Fruit fly (Drosophila melanogaster) whole organism, embryonic: Measurements from ENCODE around the gene Spps.

Experiments used
- Atf6 ChIP-seq: fragments of 200-800 bp; sonication (Bioruptor generic); IDR thresholded peaks from 2 replicates; pipeline ENCODE4 v1.3.6; 2022; ENCODE audit warnings: missing biosample characterization, missing genetic modification characterization
- Bgb ChIP-seq: fragments of 200-800 bp; sonication (Bioruptor generic); IDR thresholded peaks from 2 replicates; pipeline ENCODE4 v1.3.6; 2022; ENCODE audit warnings: missing biosample characterization, missing genetic modification characterization; ENCODE audit not compliant: partially characterized antibody
- Meics ChIP-seq: fragments of 200-800 bp; sonication (Bioruptor generic); optimal IDR thresholded peaks from 2 replicates; lab custom pipeline; 2017; ENCODE audit warnings: missing biosample characterization, mild to moderate bottlenecking, missing genetic modification characterization
- mam ChIP-seq: fragments of 200-800 bp; sonication (Bioruptor generic); optimal IDR thresholded peaks from 3 replicates; lab custom pipeline; 2016; ENCODE audit warnings: missing biosample characterization, missing genetic modification characterization
- seq ChIP-seq: fragments of 200-800 bp; sonication (Bioruptor generic); IDR thresholded peaks from 2 replicates; pipeline ENCODE4 v1.3.6; 2022; ENCODE audit warnings: missing biosample characterization, missing genetic modification characterization

DNA sequence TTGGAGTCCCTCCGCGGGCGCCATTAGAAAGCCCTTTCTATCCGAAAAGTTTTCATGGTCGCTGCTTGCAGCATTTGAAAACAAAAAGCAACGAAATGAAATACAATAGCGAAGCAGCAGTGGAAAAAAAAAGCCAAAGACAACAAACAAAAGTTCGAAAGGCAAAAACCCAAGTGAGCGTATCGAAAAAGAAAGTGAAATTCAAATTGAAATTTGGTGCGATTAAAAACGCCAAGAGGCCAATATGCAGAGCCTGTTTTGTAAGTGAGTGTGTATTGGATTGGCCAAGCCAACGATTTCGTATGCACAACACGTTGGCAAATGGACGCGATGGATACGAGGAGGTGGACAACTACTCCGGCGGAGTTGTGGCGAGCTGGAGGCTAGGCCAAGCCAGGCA lies 24.0 kb downstream of the Spps start:
- TF ChIP-seq seq (GFP tag; lab: Robert Waterston, UW) (no peak), Atf6 (GFP tag; lab: Robert Waterston, UW) (no peak), Bgb (GFP tag; lab: Robert Waterston, UW) (no peak), Meics (GFP tag; lab: Kevin White, UChicago) (no peak), mam (GFP tag; lab: Kevin White, UChicago) (no peak)
